Worm (Caenorhabditis elegans): ENCODE data around the gene C52E2.4.

DNA sequence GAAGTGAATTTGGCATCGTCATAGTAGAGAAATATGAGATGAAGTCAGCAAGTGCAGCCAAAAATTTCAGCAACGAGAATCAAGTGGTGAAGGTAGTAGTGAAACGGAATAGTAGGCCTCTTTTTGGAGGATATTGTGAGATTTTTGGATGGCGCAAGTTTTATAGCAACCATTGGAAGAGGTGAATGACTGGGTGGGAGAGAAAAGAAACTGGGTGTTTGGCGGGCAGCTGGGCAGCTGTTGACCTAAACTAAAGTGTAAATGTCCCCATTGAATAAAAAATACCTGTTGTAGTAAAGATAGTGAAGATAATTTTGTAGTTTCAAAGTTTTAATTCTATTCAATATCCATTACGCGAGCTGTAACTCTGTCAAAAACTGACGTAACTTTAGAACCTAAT lies 26.9 kb upstream of the C52E2.4 start:
- TF ChIP-seq lin-39 (tag; optimal IDR thresholded peaks at IDR 0.05) (no peak), ceh-16 (tag; optimal IDR thresholded peaks at IDR 0.05) (no peak), unc-55 (GFP tag; optimal IDR thresholded peaks at IDR 0.05) (no peak), mdl-1 (tag; optimal IDR thresholded peaks at IDR 0.05) (no peak), zag-1 (tag; optimal IDR thresholded peaks at IDR 0.05) (no peak), nhr-23 (tag; optimal IDR thresholded peaks at IDR 0.05) (no peak), aly-2 (tag; optimal IDR thresholded peaks at IDR 0.05) (no peak), nhr-10 (tag; optimal IDR thresholded peaks at IDR 0.05) (no peak), alr-1 (tag; optimal IDR thresholded peaks at IDR 0.05) (no peak), elt-3 (tag; optimal IDR thresholded peaks at IDR 0.05) (no peak), ztf-11 (tag; optimal IDR thresholded peaks at IDR 0.05) (no peak), mbf-1 (tag; optimal IDR thresholded peaks at IDR 0.05) (no peak), mab-5 (tag; optimal IDR thresholded peaks at IDR 0.05) (no peak)

Data from whole organism, L2 larva.